Worm (Caenorhabditis elegans): ENCODE measurements around the gene T14F9.2.

The T14F9.2 gene

DNA sequence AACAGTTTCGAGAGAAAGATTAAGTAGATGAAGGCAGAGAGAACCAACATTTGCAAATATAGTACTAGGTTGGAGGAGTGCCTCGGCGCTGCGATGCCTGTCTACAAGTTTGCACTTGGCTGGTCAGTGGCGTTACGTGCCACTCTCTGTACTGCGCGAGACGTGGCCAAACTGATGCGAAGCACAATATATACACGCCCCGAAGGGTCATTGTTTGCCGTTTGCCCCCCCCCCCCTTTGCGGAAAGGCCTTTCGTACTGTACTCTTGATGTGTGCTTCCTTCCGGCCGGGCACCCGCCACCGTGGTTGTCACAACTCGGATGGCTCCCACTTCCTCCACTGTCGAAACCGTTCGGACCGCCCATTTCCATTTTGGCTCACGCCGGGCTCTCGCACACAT, 22.0 kb upstream of the T14F9.2 start:
- no peak for TF ChIP-seq tbx-7 (tag; optimal IDR thresholded peaks at IDR 0.05)
- TF ChIP-seq unc-42 (tag; optimal IDR thresholded peaks at IDR 0.05) = no peak
- TF ChIP-seq sdc-2 (tag; optimal IDR thresholded peaks at IDR 0.05) = no peak
- TF ChIP-seq ceh-22 (tag; optimal IDR thresholded peaks at IDR 0.05) = peak; percentile 21
- peak; percentile 30 for TF ChIP-seq ceh-2 (tag; optimal IDR thresholded peaks at IDR 0.05)
- TF ChIP-seq tbx-2 (tag; optimal IDR thresholded peaks at IDR 0.05) = peak; percentile 32

DNA sequence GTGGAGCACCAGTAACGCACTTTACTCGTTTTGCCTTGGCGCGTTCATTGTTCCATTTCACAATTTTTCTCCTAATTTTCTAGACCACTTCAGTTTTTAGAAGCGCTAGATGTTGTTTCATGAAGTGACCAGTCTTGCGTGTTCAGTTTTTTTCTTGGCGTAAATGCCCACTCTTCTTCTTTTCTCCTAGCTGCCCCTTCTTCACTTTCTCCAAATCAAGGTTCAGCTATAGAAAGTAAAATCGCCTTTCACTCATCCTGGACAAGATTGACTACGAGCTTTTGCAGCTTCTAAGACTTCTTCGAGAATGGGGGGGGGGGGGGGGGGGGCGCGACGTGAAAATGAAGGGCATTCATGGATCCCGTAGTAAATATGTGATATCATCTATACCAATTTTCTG, 21.4 kb upstream of the T14F9.2 start:
- TF ChIP-seq tbx-2 (tag; optimal IDR thresholded peaks at IDR 0.05) (no peak), unc-42 (tag; optimal IDR thresholded peaks at IDR 0.05) (no peak), pha-4 (tag; optimal IDR thresholded peaks at IDR 0.05) (no peak), unc-3 (GFP tag; conservative IDR thresholded peaks at IDR 0.05) (no peak), unc-3 (tag; optimal IDR thresholded peaks at IDR 0.05) (no peak), ceh-34 (tag; optimal IDR thresholded peaks at IDR 0.05) (no peak), zip-5 (tag; optimal IDR thresholded peaks at IDR 0.05) (no peak), C08G9.2 (tag; optimal IDR thresholded peaks at IDR 0.05) (no peak), sdc-2 (tag; optimal IDR thresholded peaks at IDR 0.05) (no peak), T23F11.4 (GFP tag; optimal IDR thresholded peaks at IDR 0.05) (no peak), hlh-30 (tag; optimal IDR thresholded peaks at IDR 0.05; ENCODE audit: insufficient read depth) (no peak), F13H6.1 (tag; optimal IDR thresholded peaks at IDR 0.05) (no peak), tbx-7 (tag; optimal IDR thresholded peaks at IDR 0.05) (no peak), ets-4 (tag; optimal IDR thresholded peaks at IDR 0.05) (no peak), ahr-1 (tag; optimal IDR thresholded peaks at IDR 0.05) (no peak), pag-3 (tag; optimal IDR thresholded peaks at IDR 0.05; ENCODE audit: borderline replicate concordance) (no peak), ceh-6 (GFP tag; optimal IDR thresholded peaks at IDR 0.05) (no peak), sox-2 (GFP tag; IDR thresholded peaks at IDR 0.05) (no peak), ceh-22 (tag; optimal IDR thresholded peaks at IDR 0.05) (no peak)

DNA sequence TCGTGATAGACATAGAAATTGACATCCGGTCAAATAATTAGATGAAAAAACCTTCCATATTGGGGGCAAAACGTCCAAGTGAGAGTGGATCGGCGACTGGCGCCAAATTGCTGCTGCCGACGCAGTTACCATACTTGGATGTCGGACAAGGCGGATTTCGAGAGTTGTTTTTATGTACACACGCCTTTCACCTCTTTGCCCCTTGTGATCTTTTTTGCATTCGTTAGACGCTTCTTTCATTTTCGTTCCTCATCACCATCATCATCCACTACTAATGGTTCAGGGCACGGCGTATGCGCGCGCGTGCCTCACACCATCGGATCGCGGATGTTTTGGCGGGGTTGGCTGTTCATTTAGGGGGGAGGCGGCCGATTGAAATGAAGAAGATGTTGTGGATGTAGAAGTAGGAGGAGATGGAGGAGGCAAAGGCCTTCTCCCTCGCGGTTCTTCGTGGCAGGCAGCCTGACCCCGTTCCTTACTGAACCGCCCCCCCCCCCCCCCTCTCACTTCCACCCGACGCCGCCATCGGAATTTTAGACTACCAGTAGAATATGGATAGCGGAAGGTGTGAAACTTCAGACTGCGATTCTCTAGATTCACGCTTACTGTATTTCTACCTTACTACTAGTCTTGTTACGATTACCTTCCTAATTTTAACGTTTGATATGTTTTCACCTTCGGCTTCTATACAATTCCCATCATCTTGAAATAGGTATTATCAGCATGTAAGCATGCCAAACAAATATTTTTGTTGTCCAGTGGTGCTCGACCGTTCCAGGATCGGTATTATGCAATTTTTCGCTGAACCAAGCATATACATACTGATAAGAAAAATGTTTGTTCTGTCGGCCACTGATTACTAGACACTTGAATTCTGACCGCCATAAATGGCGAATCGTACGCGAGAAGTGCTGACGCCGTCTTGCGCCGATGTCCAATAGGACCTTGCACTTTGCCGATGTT, 20.4 kb upstream of the T14F9.2 start:
- TF ChIP-seq elt-2 (tag; optimal IDR thresholded peaks at IDR 0.05) (peak; percentile 39), nhr-232 (tag; optimal IDR thresholded peaks at IDR 0.05) (no peak), hlh-13 (GFP tag; optimal IDR thresholded peaks at IDR 0.05) (no peak)

DNA sequence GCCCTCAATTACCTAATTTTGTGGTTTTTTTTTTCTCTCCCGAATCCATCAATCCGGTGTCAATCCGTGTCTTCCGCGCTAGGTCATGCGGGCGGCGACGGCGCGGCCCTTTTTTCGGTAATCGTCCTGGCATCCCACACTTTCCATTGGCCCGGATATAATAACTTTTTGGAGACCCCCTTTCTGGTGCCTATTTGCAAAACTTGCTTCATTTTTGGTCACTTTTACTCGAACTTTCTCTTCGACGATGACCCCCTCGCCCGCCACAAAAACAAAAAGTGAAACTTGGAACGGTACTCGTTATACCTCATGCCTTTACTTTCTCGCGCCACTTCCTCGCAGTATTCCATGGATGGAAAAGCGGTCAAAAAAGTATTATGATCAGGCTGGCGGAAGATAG, 19.7 kb upstream of the T14F9.2 start:
- TF ChIP-seq sox-4 (tag; optimal IDR thresholded peaks at IDR 0.05) (no peak), ceh-24 (tag; optimal IDR thresholded peaks at IDR 0.05) (no peak), fax-1 (tag; optimal IDR thresholded peaks at IDR 0.05) (no peak), pax-1 (tag; optimal IDR thresholded peaks at IDR 0.05) (no peak)

DNA sequence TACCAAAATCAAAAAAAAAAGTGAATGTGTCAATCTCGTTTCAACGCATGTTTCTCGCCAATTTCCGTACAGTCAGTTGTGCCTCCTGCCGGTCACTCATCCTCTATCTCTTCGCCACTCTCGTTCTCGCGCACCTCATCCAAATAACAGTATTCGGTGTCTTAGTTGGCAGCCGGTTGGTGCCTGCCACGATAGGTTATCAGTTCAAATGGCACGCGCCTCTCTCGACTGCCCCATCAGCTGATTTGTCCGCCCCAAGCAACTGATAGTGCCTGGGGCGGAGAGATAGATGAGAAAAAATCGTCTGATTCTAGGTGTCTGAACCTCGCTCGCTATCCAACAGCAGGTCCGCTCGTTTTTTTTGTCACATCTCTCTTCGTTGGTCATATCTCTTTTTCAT, 19.0 kb upstream of the T14F9.2 start:
- no peak for TF ChIP-seq syd-9 (tag; optimal IDR thresholded peaks at IDR 0.05)
- no peak for TF ChIP-seq ceh-14 (tag; optimal IDR thresholded peaks at IDR 0.05)
- TF ChIP-seq mec-3 (tag; optimal IDR thresholded peaks at IDR 0.05; ENCODE audit: borderline replicate concordance) = no peak
- peak; percentile 76 for TF ChIP-seq elt-2 (tag; optimal IDR thresholded peaks at IDR 0.05)
- TF ChIP-seq fkh-10 (GFP tag; optimal IDR thresholded peaks at IDR 0.05) = no peak
- peak; percentile 22 for TF ChIP-seq hlh-30 (tag; optimal IDR thresholded peaks at IDR 0.05; ENCODE audit: insufficient read depth)
- TF ChIP-seq ceh-45 (GFP tag; IDR thresholded peaks at IDR 0.05) = no peak

Data from whole organism, late embryonic.